Fruit fly (Drosophila melanogaster) whole organism, prepupa: ENCODE data around the gene CG33128.

Source experiments
- CG11294 ChIP-seq: fragments of 200-800 bp; sonication (Bioruptor generic); IDR thresholded peaks from 2 replicates; pipeline ENCODE4 v1.3.6; 2022; ENCODE audit warnings: missing biosample characterization, missing genetic modification characterization
- CG11902 ChIP-seq: fragments of 200-800 bp; sonication (Bioruptor generic); optimal IDR thresholded peaks from 3 replicates; lab custom pipeline; 2016; ENCODE audit warnings: missing biosample characterization, missing genetic modification characterization
- CG3032 ChIP-seq: fragments of 200-800 bp; optimal IDR thresholded peaks from 2 replicates; lab custom pipeline; 2019; ENCODE audit warnings: missing biosample characterization, mild to moderate bottlenecking, missing genetic modification characterization, moderate library complexity
- CG31627 ChIP-seq: fragments of 200-800 bp; sonication (Bioruptor generic); optimal IDR thresholded peaks from 3 replicates; lab custom pipeline; 2016; ENCODE audit warnings: missing biosample characterization, missing genetic modification characterization
- CG32006 ChIP-seq: fragments of 200-800 bp; sonication (Bioruptor generic); optimal IDR thresholded peaks from 3 replicates; lab custom pipeline; 2017; ENCODE audit warnings: missing biosample characterization, mild to moderate bottlenecking, missing genetic modification characterization
- CG34406 ChIP-seq: fragments of 200-800 bp; sonication (Bioruptor generic); optimal IDR thresholded peaks from 3 replicates; lab custom pipeline; 2016; ENCODE audit warnings: missing biosample characterization, missing genetic modification characterization
- CG3919 ChIP-seq: fragments of 200-800 bp; sonication (Bioruptor generic); optimal IDR thresholded peaks from 3 replicates; lab custom pipeline; 2016; ENCODE audit warnings: missing biosample characterization, missing genetic modification characterization
- CG4318 ChIP-seq: fragments of 200-800 bp; sonication (Bioruptor generic); optimal IDR thresholded peaks from 3 replicates; lab custom pipeline; 2017; ENCODE audit warnings: missing biosample characterization, mild to moderate bottlenecking, missing genetic modification characterization
- CG6163 ChIP-seq: fragments of 200-800 bp; sonication (Bioruptor generic); IDR thresholded peaks from 3 replicates; pipeline ENCODE4 v1.3.6; 2022; ENCODE audit warnings: missing biosample characterization, missing genetic modification characterization
- CG6276 ChIP-seq: fragments of 200-800 bp; sonication (Bioruptor generic); optimal IDR thresholded peaks from 2 replicates; lab custom pipeline; 2017; ENCODE audit warnings: missing biosample characterization, mild to moderate bottlenecking, missing genetic modification characterization
- CG6808 ChIP-seq: fragments of 200-800 bp; sonication (Bioruptor generic); optimal IDR thresholded peaks from 3 replicates; lab custom pipeline; 2017; ENCODE audit warnings: missing biosample characterization, missing genetic modification characterization, mild to moderate bottlenecking, moderate library complexity, missing genetic modification reagents
- CG7368 ChIP-seq: fragments of 200-800 bp; sonication (Bioruptor generic); optimal IDR thresholded peaks from 3 replicates; lab custom pipeline; 2016; ENCODE audit warnings: missing biosample characterization, missing genetic modification characterization
- CG8319 ChIP-seq: fragments of 200-800 bp; sonication (Bioruptor generic); optimal IDR thresholded peaks from 3 replicates; lab custom pipeline; 2016; ENCODE audit warnings: missing biosample characterization, missing genetic modification characterization
- CG9139 ChIP-seq: fragments of 200-800 bp; sonication (Bioruptor generic); optimal IDR thresholded peaks from 3 replicates; lab custom pipeline; 2017; ENCODE audit warnings: missing biosample characterization, mild to moderate bottlenecking, missing genetic modification characterization
- Eip78C ChIP-seq: fragments of 200-800 bp; sonication (Bioruptor generic); peaks from one replicate; lab custom pipeline; 2016; ENCODE audit warnings: missing biosample characterization, missing genetic modification characterization
- Hr38 ChIP-seq: sonication (Bioruptor generic); optimal IDR thresholded peaks from 2 replicates; lab custom pipeline; 2016; ENCODE audit warnings: missing biosample characterization, missing genetic modification characterization
- Hr39 ChIP-seq: fragments of 200-800 bp; sonication (Bioruptor generic); optimal IDR thresholded peaks from 2 replicates; lab custom pipeline; 2016; ENCODE audit warnings: missing biosample characterization, missing genetic modification characterization
- Hr4 ChIP-seq: fragments of 200-800 bp; sonication (Bioruptor generic); optimal IDR thresholded peaks from 3 replicates; lab custom pipeline; 2016; ENCODE audit warnings: missing biosample characterization, missing genetic modification characterization
- Lpt ChIP-seq: fragments of 200-800 bp; sonication (Bioruptor generic); optimal IDR thresholded peaks from 3 replicates; lab custom pipeline; 2016; ENCODE audit warnings: missing biosample characterization, missing genetic modification characterization
- Met ChIP-seq: fragments of 200-800 bp; sonication (Bioruptor generic); optimal IDR thresholded peaks from 3 replicates; lab custom pipeline; 2016; ENCODE audit warnings: missing biosample characterization, missing genetic modification characterization
- OdsH ChIP-seq: fragments of 200-800 bp; sonication (Bioruptor generic); optimal IDR thresholded peaks from 3 replicates; lab custom pipeline; 2016; ENCODE audit warnings: missing biosample characterization, missing genetic modification characterization
- dac ChIP-seq: fragments of 200-800 bp; sonication (Bioruptor generic); optimal IDR thresholded peaks from 2 replicates; lab custom pipeline; 2017; ENCODE audit warnings: missing biosample characterization, mild to moderate bottlenecking, missing genetic modification characterization
- dsx ChIP-seq: fragments of 200-800 bp; optimal IDR thresholded peaks from 3 replicates; lab custom pipeline; 2019; ENCODE audit warnings: missing biosample characterization, mild to moderate bottlenecking, missing genetic modification characterization, moderate library complexity; ENCODE audit not compliant: poor library complexity, severe bottlenecking
- eg ChIP-seq: fragments of 200-800 bp; sonication (Bioruptor generic); IDR thresholded peaks from 3 replicates; pipeline ENCODE4 v1.3.6; 2022; ENCODE audit warnings: missing biosample characterization, missing genetic modification characterization
- esn ChIP-seq: fragments of 200-800 bp; sonication (Bioruptor generic); optimal IDR thresholded peaks from 2 replicates; lab custom pipeline; 2016; ENCODE audit warnings: missing biosample characterization, mild to moderate bottlenecking, missing genetic modification characterization, moderate library complexity
- lz ChIP-seq: fragments of 200-800 bp; sonication (Bioruptor generic); optimal IDR thresholded peaks from 3 replicates; lab custom pipeline; 2016; ENCODE audit warnings: missing biosample characterization, missing genetic modification characterization
- pdm3 ChIP-seq: fragments of 200-800 bp; sonication (Bioruptor generic); optimal IDR thresholded peaks from 3 replicates; lab custom pipeline; 2016; ENCODE audit warnings: missing biosample characterization, missing genetic modification characterization
- ss ChIP-seq, 2 experiments: fragments of 200-800 bp; sonication (Bioruptor generic); optimal IDR thresholded peaks; 2 replicates in 1 of 2; 3 replicates in 1 of 2; lab custom pipeline; 2017 to 2018; ENCODE audit warnings: mild to moderate bottlenecking in 2 of 2, missing biosample characterization in 2 of 2, missing genetic modification characterization in 2 of 2, moderate library complexity in 1 of 2
- svp ChIP-seq: fragments of 200-800 bp; sonication (Bioruptor generic); peaks from one replicate; lab custom pipeline; 2016; ENCODE audit warnings: missing biosample characterization, missing genetic modification characterization
- topi ChIP-seq: fragments of 200-800 bp; sonication (Bioruptor generic); optimal IDR thresholded peaks from 3 replicates; lab custom pipeline; 2016; ENCODE audit warnings: missing biosample characterization, missing genetic modification characterization

The CG33128 gene

DNA sequence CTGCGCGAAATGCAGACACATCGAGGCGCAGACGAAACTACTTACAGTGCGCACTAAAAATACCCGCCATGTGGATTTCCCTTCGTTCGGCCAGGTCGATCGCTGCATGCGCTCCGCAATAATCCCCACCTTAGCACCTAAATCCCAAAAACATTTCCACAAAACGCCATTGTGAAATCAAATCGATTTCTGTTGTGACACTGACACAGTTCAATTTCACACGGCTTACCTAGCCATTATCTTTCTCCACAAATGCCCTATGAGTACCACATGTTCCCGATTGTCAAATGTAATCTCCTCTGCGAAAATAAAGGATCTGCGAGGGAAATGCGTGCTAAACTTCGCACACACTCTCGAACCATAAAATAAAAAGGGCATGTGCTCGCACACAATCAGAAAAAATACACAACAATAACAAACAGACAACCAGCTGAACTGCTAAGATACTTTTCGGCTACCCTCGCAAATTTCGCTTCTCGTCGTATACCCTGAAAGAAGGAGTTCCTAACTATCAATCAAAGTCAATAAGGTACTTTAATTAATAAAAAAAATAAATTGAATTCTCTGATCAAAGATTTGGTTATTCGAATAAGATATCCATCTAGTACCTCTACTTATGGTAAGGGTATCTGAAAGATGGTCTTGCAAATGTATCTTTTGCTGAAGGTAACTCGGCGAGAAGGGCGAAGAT, 7.8 kb upstream of the CG33128 start (continued):
- TF ChIP-seq CG7368 (GFP tag; lab: Kevin White, UChicago) (peak; percentile 81), CG8319 (GFP tag; lab: Kevin White, UChicago) (peak; percentile 10), CG6163 (GFP tag; lab: Robert Waterston, UW) (peak; percentile 80), Lpt (peak; percentile 41), OdsH (GFP tag; lab: Kevin White, UChicago) (peak; percentile 65), esn (GFP tag; lab: Kevin White, UChicago) (peak; percentile 74), CG9139 (GFP tag; lab: Kevin White, UChicago) (peak; percentile 60), CG34406 (GFP tag; lab: Kevin White, UChicago) (peak; percentile 29), ss (GFP tag; optimal IDR thresholded peaks at IDR 0.05; lab: Kevin White, UChicago) (peak; percentile 58 to 63)
- TF ChIP-seq, all 60 proteins: peak for 56

dm6 chr2L:1491791-1492345, 2.0 kb upstream of the CG33128 start, which contains the start of gene CG31928:
TSS of gene CG31928 (plus strand) at chr2L:1492295.
- TF ChIP-seq Met: peak; percentile 4
- TF ChIP-seq Eip78C: peak; percentile 2
- no peak for TF ChIP-seq CG6276 (GFP tag; lab: Kevin White, UChicago)
- TF ChIP-seq CG11294: no peak
- no peak for TF ChIP-seq CG8319 (GFP tag; lab: Kevin White, UChicago)
- no peak for TF ChIP-seq Hr38 (GFP tag; lab: Kevin White, UChicago)
- no peak for TF ChIP-seq Hr4 (GFP tag; lab: Kevin White, UChicago)
- no peak for TF ChIP-seq CG6163 (GFP tag; lab: Robert Waterston, UW)
- TF ChIP-seq lz (GFP tag; lab: Kevin White, UChicago): peak; percentile 7
- peak; percentile 21 for TF ChIP-seq CG31627 (GFP tag; lab: Kevin White, UChicago)
- TF ChIP-seq eg: no peak
- TF ChIP-seq CG4318: no peak
- no peak for TF ChIP-seq topi (GFP tag; lab: Kevin White, UChicago)
- no peak for TF ChIP-seq CG32006 (GFP tag; lab: Kevin White, UChicago)

DNA sequence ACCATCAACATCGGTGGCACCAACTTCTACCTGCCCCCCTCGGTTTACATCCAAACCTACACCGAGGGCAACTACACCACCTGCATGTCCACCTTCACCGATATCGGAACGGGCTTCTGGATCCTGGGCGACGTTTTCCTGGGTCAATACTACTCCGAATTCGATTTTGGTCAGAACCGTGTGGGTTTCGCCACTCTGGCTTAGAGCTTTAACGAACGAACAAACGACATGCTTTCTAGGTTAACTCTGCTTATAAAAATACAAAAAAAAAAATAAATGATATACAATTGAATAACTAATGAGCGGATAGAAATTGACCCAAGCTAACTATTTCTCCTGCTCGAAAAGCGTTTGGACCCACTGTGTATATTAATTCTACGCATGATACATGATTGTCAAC, 1.3 kb downstream of the CG33128 start, which contains the start of gene CG31926:
Gene CG31926 (plus strand): TSS at position 301 of the 400 bp plus-strand sequence.
- TF ChIP-seq OdsH (GFP tag; lab: Kevin White, UChicago) (no peak), svp (GFP tag; lab: Kevin White, UChicago) (peak; percentile 0), dsx (no peak), Hr4 (GFP tag; lab: Kevin White, UChicago) (no peak), ss (GFP tag; optimal IDR thresholded peaks at IDR 0.05; lab: Kevin White, UChicago) (no peak), dac (GFP tag; lab: Kevin White, UChicago) (no peak), Hr39 (GFP tag; lab: Kevin White, UChicago) (no peak)

DNA sequence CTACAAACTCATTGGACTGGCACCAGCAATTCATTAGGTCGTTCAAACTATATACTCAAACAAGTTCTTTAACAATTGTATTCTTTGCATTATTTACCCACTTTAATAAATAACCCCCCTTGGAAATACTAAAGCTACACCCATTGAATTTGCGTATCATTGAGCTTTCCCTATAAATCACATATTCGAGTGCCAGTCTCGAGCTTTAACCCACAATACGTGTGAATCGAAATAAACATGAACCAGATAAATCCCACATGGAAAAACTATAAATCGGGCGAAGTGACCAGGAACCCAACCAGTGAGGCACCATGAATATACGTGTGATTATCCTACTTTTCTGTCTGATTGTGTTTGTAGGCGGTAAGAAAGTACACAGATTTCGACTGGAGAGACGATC, 3.1 kb downstream of the CG33128 start, which contains the start of gene CG31661:
Gene CG31661 (plus strand): TSS at position 301 of the 400 bp plus-strand sequence.
- TF ChIP-seq CG6808 (GFP tag; lab: Kevin White, UChicago): no peak
- TF ChIP-seq CG6163 (GFP tag; lab: Robert Waterston, UW): no peak
- no peak for TF ChIP-seq esn (GFP tag; lab: Kevin White, UChicago)
- TF ChIP-seq Hr38 (GFP tag; lab: Kevin White, UChicago): no peak
- TF ChIP-seq CG11902 (GFP tag; lab: Kevin White, UChicago): no peak
- no peak for TF ChIP-seq CG3032

DNA sequence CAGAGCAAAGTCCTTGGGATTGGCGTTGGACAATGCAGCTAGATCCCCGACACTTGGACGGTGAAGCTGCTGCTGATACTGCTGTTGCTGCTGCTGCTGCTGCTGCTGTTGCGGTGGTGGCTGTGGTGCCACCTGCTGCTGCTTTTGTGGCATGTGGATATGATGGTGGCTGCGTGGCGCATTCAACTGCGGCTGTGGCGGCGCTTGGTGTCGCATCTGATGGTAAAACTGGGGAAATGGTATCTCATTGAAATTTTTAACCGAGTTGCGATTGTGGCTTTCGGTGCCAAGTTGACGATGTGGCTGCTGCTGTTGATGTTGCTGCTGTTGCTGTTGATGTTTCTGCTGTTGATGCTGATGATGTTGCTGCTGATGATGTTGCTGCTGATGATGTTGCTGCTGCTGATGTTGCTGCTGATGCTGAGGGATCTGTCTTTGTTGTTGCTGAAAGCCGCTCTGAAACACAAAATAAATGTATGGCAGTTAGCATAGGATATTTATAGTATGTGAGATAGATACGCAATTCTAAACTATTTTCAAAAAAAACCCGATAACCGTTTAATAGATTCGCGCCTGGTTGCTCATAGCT, 5.2 kb downstream of the CG33128 start:
- TF ChIP-seq CG3919 (GFP tag; lab: Kevin White, UChicago) (peak; percentile 13), pdm3 (no peak)
